Fruit fly (Drosophila melanogaster): ENCODE results near the gene CG13950.

The CG13950 gene

DNA sequence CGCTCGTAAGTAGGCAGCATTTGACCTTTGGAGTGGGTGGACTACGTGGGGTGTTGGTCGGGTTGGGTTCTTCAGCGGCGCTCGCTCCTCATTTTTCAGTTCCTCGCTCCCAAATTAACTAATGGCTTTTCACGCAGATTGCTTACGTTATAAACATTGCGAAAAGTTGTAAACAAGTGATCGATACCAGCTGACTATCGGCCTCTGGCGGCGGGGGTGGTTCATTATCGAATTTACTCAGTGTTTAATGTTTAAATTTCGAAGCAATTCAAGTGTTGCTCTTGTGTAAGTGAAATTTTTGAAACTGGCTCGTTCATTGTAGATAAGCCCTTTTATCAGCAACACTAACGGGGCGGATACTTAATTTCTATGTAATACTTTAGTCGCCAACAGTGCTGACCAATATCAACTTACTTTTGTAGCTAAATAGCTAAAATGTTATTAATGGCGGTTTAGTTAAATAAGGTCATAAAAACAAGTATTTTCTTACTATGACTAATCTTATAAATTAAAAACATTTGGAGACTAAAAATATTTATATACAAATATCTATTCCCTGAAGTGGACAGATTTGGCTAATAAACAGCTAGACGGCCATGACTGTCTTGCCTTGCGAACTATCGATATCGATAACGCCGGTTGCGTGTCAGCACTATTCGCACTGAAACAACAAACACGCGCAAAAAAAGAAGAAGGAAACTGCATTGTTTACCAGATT is 40.5 kb upstream of the CG13950 start, which contains the start of the genes PGAP2 and Clp (continued):
- TF ChIP-seq CG30020 (tag; optimal IDR thresholded peaks at IDR 0.05) (peak; percentile 60), Ravus (GFP tag; IDR thresholded peaks at IDR 0.05) (peak; percentile 20), CG3847 (GFP tag; IDR thresholded peaks at IDR 0.05) (peak; percentile 79), lola (GFP tag; optimal IDR thresholded peaks at IDR 0.05) (peak in 1 of 3 experiments; percentile 80), Ptx1 (GFP tag; IDR thresholded peaks at IDR 0.05) (peak; percentile 89), crp (GFP tag; optimal IDR thresholded peaks at IDR 0.05) (peak in 1 of 2 experiments; percentile 51), repo (GFP tag; optimal IDR thresholded peaks at IDR 0.05) (no peak), ttk (GFP tag; IDR thresholded peaks at IDR 0.05) (peak; percentile 72), CG7963 (GFP tag; IDR thresholded peaks at IDR 0.05; ENCODE audit: partially characterized antibody) (no peak), dimm (GFP tag; IDR thresholded peaks at IDR 0.05) (peak; percentile 44; the same call in 1 of the 2 replicates), Scr (GFP tag; IDR thresholded peaks at IDR 0.05; ENCODE audit: partially characterized antibody) (peak; percentile 67; the same call in 1 of the 2 replicates), ci (GFP tag; IDR thresholded peaks at IDR 0.05) (peak; percentile 69; the same call in 2 of the 3 replicates), Drgx (GFP tag; IDR thresholded peaks at IDR 0.05) (0 out of 2 replicates have a peak, but pooled peaks have one; percentile 17), pho (GFP tag; optimal IDR thresholded peaks at IDR 0.05) (peak; percentile 60), CG11723 (GFP tag; optimal IDR thresholded peaks at IDR 0.05) (peak; percentile 26), gt (GFP tag; IDR thresholded peaks at IDR 0.05) (no peak), CG2129 (GFP tag; IDR thresholded peaks at IDR 0.05; ENCODE audit: partially characterized antibody) (peak; percentile 21; the same call in 1 of the 2 replicates), CG9932 (GFP tag; IDR thresholded peaks at IDR 0.05) (peak; percentile 85), CG9727 (GFP tag; optimal IDR thresholded peaks at IDR 0.05) (peak; percentile 80), Rx (GFP tag; IDR thresholded peaks at IDR 0.05) (peak; percentile 52; the same call in 1 of the 2 replicates), sim (GFP tag; IDR thresholded peaks at IDR 0.05) (no peak), CG7556 (GFP tag; optimal IDR thresholded peaks at IDR 0.05) (peak; percentile 65), mld (GFP tag; IDR thresholded peaks at IDR 0.05; ENCODE audit: partially characterized antibody) (no peak), CG15073 (GFP tag; optimal IDR thresholded peaks at IDR 0.05) (peak; percentile 33), p53 (GFP tag; optimal IDR thresholded peaks at IDR 0.05) (no peak), CG12155 (GFP tag; optimal IDR thresholded peaks at IDR 0.05) (peak; percentile 73), CG1603 (tag; optimal IDR thresholded peaks at IDR 0.05) (peak; percentile 48), CG8359 (GFP tag; optimal IDR thresholded peaks at IDR 0.05; ENCODE audit: borderline replicate concordance) (no peak), CG17912 (GFP tag; optimal IDR thresholded peaks at IDR 0.05) (no peak), yki (optimal IDR thresholded peaks at IDR 0.05) (no peak), Oaz (GFP tag; IDR thresholded peaks at IDR 0.05) (peak; percentile 77), tio (GFP tag; optimal IDR thresholded peaks at IDR 0.05) (no peak), Ets65A (GFP tag) (peak; percentile 95), fd102C (GFP tag; optimal IDR thresholded peaks at IDR 0.05) (peak; percentile 13), dm (GFP tag; optimal IDR thresholded peaks at IDR 0.05) (peak; percentile 22), NFAT (GFP tag; IDR thresholded peaks at IDR 0.05) (peak; percentile 26; the same call in 1 of the 2 replicates), dysf (GFP tag; IDR thresholded peaks at IDR 0.05) (peak; percentile 81), CG8089 (GFP tag; optimal IDR thresholded peaks at IDR 0.05) (no peak), knrl (GFP tag; IDR thresholded peaks at IDR 0.05; ENCODE audit: partially characterized antibody) (peak; percentile 52; the same call in 2 of the 3 replicates), ems (GFP tag; optimal IDR thresholded peaks at IDR 0.05) (peak; percentile 41), shn (GFP tag; optimal IDR thresholded peaks at IDR 0.05) (peak; percentile 21), Sox102F (GFP tag; optimal IDR thresholded peaks at IDR 0.05) (peak; percentile 76), CG13775 (GFP tag; optimal IDR thresholded peaks at IDR 0.05) (peak; percentile 82), insv (GFP tag; optimal IDR thresholded peaks at IDR 0.05) (no peak), Meics (GFP tag; optimal IDR thresholded peaks at IDR 0.05) (peak; percentile 66), hkb (optimal IDR thresholded peaks at IDR 0.05) (no peak), hkb (GFP tag; IDR thresholded peaks at IDR 0.05) (peak; percentile 58; the same call in 1 of the 2 replicates), CG32532 (GFP tag; IDR thresholded peaks at IDR 0.05) (peak; percentile 79), CG2712 (tag; optimal IDR thresholded peaks at IDR 0.05) (peak; percentile 85)

Data from whole organism, embryonic.